Worm (Caenorhabditis elegans): ENCODE measurements around the gene ubxn-2.

ubxn-2 gene

DNA sequence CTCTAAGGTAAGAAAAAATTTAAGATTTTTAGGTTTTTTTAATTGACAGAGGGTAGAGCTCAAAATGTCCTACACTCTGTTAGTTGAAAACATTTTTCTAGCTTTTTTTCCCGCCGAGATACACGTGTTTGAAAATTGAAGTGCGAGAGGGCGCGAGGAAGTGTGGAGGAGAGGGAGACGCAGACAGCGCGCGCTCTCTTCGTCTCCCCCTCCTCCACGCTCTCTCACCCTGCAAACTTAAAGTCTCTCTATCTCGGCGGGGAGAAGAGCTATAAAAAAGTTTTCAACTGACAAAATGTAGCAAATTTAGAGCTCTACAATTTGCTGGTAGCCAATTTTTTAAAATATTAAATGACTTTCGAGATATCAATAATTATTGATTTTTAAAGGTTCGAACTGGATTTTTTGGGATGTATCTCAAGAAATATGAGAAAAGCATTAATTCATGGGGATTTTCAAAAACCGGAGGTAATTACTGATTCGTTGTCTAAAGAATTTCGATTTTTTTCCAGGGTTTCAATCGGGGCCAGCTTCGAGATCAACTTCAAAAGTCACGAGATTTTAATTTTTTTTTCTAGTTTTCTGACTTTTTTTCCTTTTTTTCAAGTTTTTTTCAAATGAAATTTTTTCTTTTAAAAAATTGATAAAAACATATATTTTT, 39.6 kb upstream of the ubxn-2 start (continued):
- TF ChIP-seq nfya-1 (tag; optimal IDR thresholded peaks at IDR 0.05; ENCODE audit: borderline replicate concordance, insufficient read depth) (no peak), K11D2.4 (GFP tag; IDR thresholded peaks at IDR 0.05) (0 out of 2 replicates have a peak, but pooled peaks have one; percentile 9), T26A5.8 (tag; optimal IDR thresholded peaks at IDR 0.05) (no peak), hlh-12 (tag; optimal IDR thresholded peaks at IDR 0.05) (no peak), akir-1 (GFP tag; optimal IDR thresholded peaks at IDR 0.05) (no peak), ceh-27 (GFP tag; optimal IDR thresholded peaks at IDR 0.05) (no peak), ets-4 (GFP tag; optimal IDR thresholded peaks at IDR 0.05) (no peak), egrh-3 (GFP tag; IDR thresholded peaks at IDR 0.05) (no peak; the same call in 1 of the 2 replicates), cebp-1 (GFP tag; IDR thresholded peaks at IDR 0.05) (no peak), cebp-1 (tag; optimal IDR thresholded peaks at IDR 0.05) (peak; percentile 38), zfh-2 (GFP tag; conservative IDR thresholded peaks at IDR 0.05) (peak; percentile 77), rcor-1 (GFP tag; IDR thresholded peaks at IDR 0.05) (no peak), hlh-26 (GFP tag; conservative IDR thresholded peaks at IDR 0.05) (no peak), tbx-9 (tag; optimal IDR thresholded peaks at IDR 0.05; ENCODE audit: borderline replicate concordance) (no peak), nhr-120 (GFP tag; IDR thresholded peaks at IDR 0.05) (no peak), ztf-28 (GFP tag; IDR thresholded peaks at IDR 0.05) (no peak), nhr-27 (tag; optimal IDR thresholded peaks at IDR 0.05) (no peak), Y95B8A.8 (GFP tag; IDR thresholded peaks at IDR 0.05) (no peak), F10E7.11 (tag; optimal IDR thresholded peaks at IDR 0.05) (no peak), F57C9.4 (tag; optimal IDR thresholded peaks at IDR 0.05) (peak; percentile 45), Y53F4B.3 (GFP tag; IDR thresholded peaks at IDR 0.05) (no peak), B0019.2 (GFP tag; conservative IDR thresholded peaks at IDR 0.05) (0 out of 2 replicates have a peak, but pooled peaks have one; percentile 16), B0336.3 (GFP tag; IDR thresholded peaks at IDR 0.05) (peak; percentile 17; the same call in 1 of the 2 replicates), Y53G8AR.9 (GFP tag; conservative IDR thresholded peaks at IDR 0.05) (peak; percentile 29; the same call in 1 of the 2 replicates), die-1 (tag; optimal IDR thresholded peaks at IDR 0.05) (no peak), sdz-38 (tag; optimal IDR thresholded peaks at IDR 0.05) (no peak), ztf-3 (GFP tag; optimal IDR thresholded peaks at IDR 0.05) (no peak), F39B2.1 (GFP tag; IDR thresholded peaks at IDR 0.05) (no peak), zim-3 (tag; optimal IDR thresholded peaks at IDR 0.05) (peak; percentile 34), him-1 (tag; optimal IDR thresholded peaks at IDR 0.05) (no peak), K12H6.12 (tag; optimal IDR thresholded peaks at IDR 0.05) (no peak), cebp-2 (GFP tag; IDR thresholded peaks at IDR 0.05) (no peak), hmg-1.2 (GFP tag; IDR thresholded peaks at IDR 0.05) (peak; percentile 90), C17E4.6 (GFP tag; IDR thresholded peaks at IDR 0.05) (no peak)

DNA sequence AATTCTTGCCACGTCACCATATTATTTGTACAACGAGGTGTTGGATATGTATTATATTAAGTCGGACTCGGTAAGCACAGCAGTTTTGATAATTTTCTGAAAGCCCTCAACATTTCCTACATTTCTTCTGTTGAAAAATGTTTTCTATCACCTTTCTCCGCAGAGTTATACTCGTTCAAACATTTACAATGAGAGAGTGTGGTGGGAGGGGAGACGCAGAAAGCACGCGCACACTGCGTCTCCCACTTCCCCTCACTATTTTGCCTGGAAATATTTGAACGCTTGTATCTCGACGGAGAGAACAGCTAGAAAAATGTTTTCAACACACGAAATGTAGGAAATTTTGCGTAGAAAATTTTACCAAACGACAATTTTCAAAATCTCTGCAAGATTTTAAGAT, 38.5 kb upstream of the ubxn-2 start:
- no peak for TF ChIP-seq efl-1 (GFP tag; optimal IDR thresholded peaks at IDR 0.05)
- no peak for TF ChIP-seq aptf-2 (GFP tag; conservative IDR thresholded peaks at IDR 0.05)
- no peak for TF ChIP-seq tbx-9 (tag; optimal IDR thresholded peaks at IDR 0.05; ENCODE audit: borderline replicate concordance)
- TF ChIP-seq nfya-1 (tag; optimal IDR thresholded peaks at IDR 0.05; ENCODE audit: borderline replicate concordance, insufficient read depth): no peak
- TF ChIP-seq egl-44 (GFP tag; IDR thresholded peaks at IDR 0.05): no peak
- TF ChIP-seq F37B4.10 (GFP tag; IDR thresholded peaks at IDR 0.05): 0 out of 2 replicates have a peak, but pooled peaks have one; percentile 57
- TF ChIP-seq attf-5 (GFP tag; optimal IDR thresholded peaks at IDR 0.05): no peak
- TF ChIP-seq F49E8.2 (tag; optimal IDR thresholded peaks at IDR 0.05; ENCODE audit: insufficient read depth): no peak
- no peak for TF ChIP-seq Y56A3A.18 (GFP tag; IDR thresholded peaks at IDR 0.05)
- no peak for TF ChIP-seq ccch-3 (GFP tag; optimal IDR thresholded peaks at IDR 0.05)
- TF ChIP-seq hmg-1.2 (GFP tag; IDR thresholded peaks at IDR 0.05): peak; percentile 78
- TF ChIP-seq nhr-27 (tag; optimal IDR thresholded peaks at IDR 0.05): no peak
- no peak for TF ChIP-seq B0035.1 (tag; optimal IDR thresholded peaks at IDR 0.05)
- TF ChIP-seq attf-6 (GFP tag; IDR thresholded peaks at IDR 0.05): no peak
- TF ChIP-seq T07F8.4 (tag; optimal IDR thresholded peaks at IDR 0.05): no peak
- TF ChIP-seq rcor-1 (GFP tag; IDR thresholded peaks at IDR 0.05): no peak
